Worm (Caenorhabditis elegans): ENCODE data around the gene grdn-1.

Gene grdn-1

ce11 chrV:18581393-18582113 is 11.0 kb upstream of the grdn-1 start:
- TF ChIP-seq daf-19 (GFP tag; conservative IDR thresholded peaks at IDR 0.05) (no peak), F37D6.2 (tag; optimal IDR thresholded peaks at IDR 0.05) (no peak), hlh-30 (tag; optimal IDR thresholded peaks at IDR 0.05; ENCODE audit: insufficient read depth) (peak; percentile 19), zfp-3 (GFP tag; conservative IDR thresholded peaks at IDR 0.05) (no peak), fos-1 (tag; optimal IDR thresholded peaks at IDR 0.05) (no peak), pha-4 (GFP tag; IDR thresholded peaks at IDR 0.05) (no peak), pha-4 (tag; optimal IDR thresholded peaks at IDR 0.05) (no peak), lir-3 (tag; optimal IDR thresholded peaks at IDR 0.05) (no peak), hif-1 (tag; optimal IDR thresholded peaks at IDR 0.05) (no peak), ZK546.5 (tag; optimal IDR thresholded peaks at IDR 0.05) (no peak), unc-130 (GFP tag; optimal IDR thresholded peaks at IDR 0.05) (no peak), nhr-48 (tag; optimal IDR thresholded peaks at IDR 0.05) (no peak), mdl-1 (tag; optimal IDR thresholded peaks at IDR 0.05) (no peak), D1046.2 (GFP tag; IDR thresholded peaks at IDR 0.05) (no peak), lin-39 (tag; optimal IDR thresholded peaks at IDR 0.05) (no peak), daf-16 (GFP tag; optimal IDR thresholded peaks at IDR 0.05) (peak in 1 of 2 experiments; percentile 48), daf-16 (tag; optimal IDR thresholded peaks at IDR 0.05) (no peak), attf-4 (tag; optimal IDR thresholded peaks at IDR 0.05) (no peak), skn-1 (tag; optimal IDR thresholded peaks at IDR 0.05) (no peak), nhr-11 (tag; optimal IDR thresholded peaks at IDR 0.05) (peak; percentile 59), ceh-20 (GFP tag; IDR thresholded peaks at IDR 0.05) (0 out of 2 replicates have a peak, but pooled peaks have one; percentile 13), vab-7 (GFP tag; IDR thresholded peaks at IDR 0.05) (no peak), unc-62 (GFP tag; optimal IDR thresholded peaks at IDR 0.05 in 1 of 2) (peak in 1 of 2 experiments; percentile 72), unc-62 (tag; optimal IDR thresholded peaks at IDR 0.05) (no peak)

- TF ChIP-seq daf-12 (tag; optimal IDR thresholded peaks at IDR 0.05) (no peak), nhr-76 (tag; optimal IDR thresholded peaks at IDR 0.05) (no peak), daf-16 (GFP tag; optimal IDR thresholded peaks at IDR 0.05) (no peak), daf-16 (tag; optimal IDR thresholded peaks at IDR 0.05) (no peak), ZK546.5 (tag; optimal IDR thresholded peaks at IDR 0.05) (no peak), skn-1 (tag; optimal IDR thresholded peaks at IDR 0.05) (no peak), nhr-77 (tag; optimal IDR thresholded peaks at IDR 0.05) (no peak), hlh-11 (tag; optimal IDR thresholded peaks at IDR 0.05) (no peak), lin-1 (GFP tag; IDR thresholded peaks at IDR 0.05) (no peak), hlh-30 (tag; optimal IDR thresholded peaks at IDR 0.05; ENCODE audit: insufficient read depth) (no peak), mep-1 (tag; optimal IDR thresholded peaks at IDR 0.05) (no peak), egl-43 (GFP tag; IDR thresholded peaks at IDR 0.05) (no peak)
Observed at ce11 chrV:18582358-18582757, 10.2 kb upstream of the grdn-1 start, which contains the start of gene txt-14. TSS of gene txt-14 (plus strand) at chrV:18582658.

ce11 chrV:18585102-18585501 is 7.4 kb upstream of the grdn-1 start:
- TF ChIP-seq unc-62 (GFP tag; optimal IDR thresholded peaks at IDR 0.05 in 1 of 2) = peak in 1 of 2 experiments; percentile 97
- TF ChIP-seq unc-62 (tag; optimal IDR thresholded peaks at IDR 0.05) = no peak
- TF ChIP-seq F44E2.7 (GFP tag; IDR thresholded peaks at IDR 0.05) = no peak
- TF ChIP-seq madf-5 (GFP tag; IDR thresholded peaks at IDR 0.05) = no peak

- TF ChIP-seq unc-62 (GFP tag; optimal IDR thresholded peaks at IDR 0.05 in 1 of 2) (peak in 1 of 2 experiments; percentile 87), unc-62 (tag; optimal IDR thresholded peaks at IDR 0.05) (no peak), sdz-12 (GFP tag; optimal IDR thresholded peaks at IDR 0.05) (no peak), madf-9 (GFP tag; conservative IDR thresholded peaks at IDR 0.05) (no peak), F44E2.7 (GFP tag; IDR thresholded peaks at IDR 0.05) (no peak)
Observed at ce11 chrV:18586954-18587353, 5.6 kb upstream of the grdn-1 start.
